Worm (Caenorhabditis elegans) whole organism, midembryonic: ENCODE data around the gene pgp-7.
A peak's percentile ranks its signal among the peaks of the same experiment; 100 is the strongest.

Source experiments
- T22C8.4 ChIP-seq: fragments of 200-800 bp; sonication (Bioruptor generic); IDR thresholded peaks from 2 replicates; pipeline ENCODE4 v1.3.6; 2022; ENCODE audit warnings: missing genetic modification characterization, missing compliant biosample characterization
- cog-1 ChIP-seq: sonication (generic microtip); optimal IDR thresholded peaks from 2 replicates; lab custom pipeline; 2016; ENCODE audit warnings: missing genetic modification characterization, missing compliant biosample characterization
- flt-1 ChIP-seq: fragments of 200-800 bp; sonication (Bioruptor generic); IDR thresholded peaks from 2 replicates; pipeline ENCODE4 v1.3.6; 2022; ENCODE audit warnings: missing genetic modification characterization, missing compliant biosample characterization
- klf-2 ChIP-seq: fragments of 200-800 bp; sonication (Bioruptor generic); conservative IDR thresholded peaks from 2 replicates; pipeline ENCODE4 v1.3.6; 2022; ENCODE audit warnings: missing genetic modification reagents, missing genetic modification characterization, missing compliant biosample characterization
- med-1 ChIP-seq: sonication (generic microtip); optimal IDR thresholded peaks from 2 replicates; lab custom pipeline; 2017; ENCODE audit warnings: missing genetic modification characterization, mild to moderate bottlenecking, missing compliant biosample characterization, antibody characterized with exemption, missing genetic modification reagents; ENCODE audit not compliant: insufficient read depth
- ref-1 ChIP-seq: fragments of 200-800 bp; sonication (Bioruptor generic); conservative IDR thresholded peaks from 2 replicates; pipeline ENCODE4 v1.3.6; 2022; ENCODE audit warnings: missing genetic modification reagents, missing genetic modification characterization, missing compliant biosample characterization
- tab-1 ChIP-seq: fragments of 200-800 bp; sonication (Bioruptor generic); IDR thresholded peaks from 2 replicates; pipeline ENCODE4 v1.3.6; 2022; ENCODE audit warnings: missing genetic modification characterization, missing compliant biosample characterization
- ztf-23 ChIP-seq: fragments of 200-800 bp; sonication (Bioruptor generic); IDR thresholded peaks from 2 replicates; pipeline ENCODE4 v1.3.6; 2022; ENCODE audit warnings: missing genetic modification reagents, missing genetic modification characterization, missing compliant biosample characterization
- ztf-29 ChIP-seq: fragments of 200-800 bp; sonication (Bioruptor generic); IDR thresholded peaks from 2 replicates; pipeline ENCODE4 v1.3.6; 2022; ENCODE audit warnings: missing genetic modification reagents, missing genetic modification characterization, missing compliant biosample characterization

The pgp-7 gene

DNA sequence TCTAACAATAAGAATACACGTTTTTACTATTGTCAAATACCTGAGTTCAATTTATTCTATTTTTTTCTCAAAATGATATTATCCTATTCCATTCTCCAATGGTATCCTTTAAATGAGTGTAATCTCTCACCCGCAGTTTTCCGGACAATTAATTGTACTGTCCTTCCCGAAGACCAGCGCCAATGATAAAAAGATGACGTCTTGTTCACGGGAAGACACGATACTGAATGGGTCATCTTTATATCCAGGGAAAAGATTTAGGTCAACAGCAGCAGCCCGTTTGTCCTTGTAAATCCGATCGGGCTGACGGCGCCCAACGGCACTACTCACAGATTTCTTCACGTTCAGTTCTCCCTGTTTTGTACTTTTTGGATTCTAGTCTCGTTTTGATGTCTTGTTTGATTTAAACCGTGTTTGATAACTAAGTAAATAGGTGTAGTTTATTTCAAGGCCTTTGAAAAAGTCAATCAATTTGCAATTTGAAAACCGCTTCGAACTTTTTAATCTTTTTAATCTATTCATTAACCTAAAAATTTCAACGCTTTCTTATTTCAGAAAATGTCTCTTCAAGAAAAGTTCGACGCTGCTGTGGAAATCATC is 32.8 kb upstream of the pgp-7 start, which contains the start of gene acbp-3:
Gene acbp-3 (plus strand): TSS at position 550 of the 600 bp plus-strand sequence.
- TF ChIP-seq med-1 (no peak), klf-2 (GFP tag; lab: Robert Waterston, UW) (no peak), cog-1 (tag; lab: Kevin White, UChicago) (no peak), flt-1 (no peak), ztf-29 (GFP tag; lab: Robert Waterston, UW) (no peak), T22C8.4 (no peak)

DNA sequence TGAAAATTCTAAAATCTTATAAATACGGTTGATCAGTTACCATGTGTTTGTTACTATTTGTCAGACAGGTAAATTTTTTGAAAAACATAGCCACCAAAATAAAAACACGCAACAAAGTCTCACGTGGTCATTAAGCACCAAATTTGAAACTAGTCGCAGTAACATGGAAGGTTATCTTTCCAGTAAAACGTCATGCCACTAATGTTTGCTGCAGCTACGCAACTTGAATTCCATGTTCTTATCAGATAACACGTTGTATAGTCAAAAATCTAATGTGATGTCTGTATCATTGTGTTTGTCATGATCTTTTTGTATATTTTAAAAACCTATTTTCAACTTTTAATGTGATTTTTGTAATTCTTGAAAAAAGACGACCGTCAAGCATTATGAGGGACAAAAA is 31.7 kb upstream of the pgp-7 start:
- TF ChIP-seq T22C8.4 (no peak), ref-1 (GFP tag; lab: Robert Waterston, UW) (no peak), klf-2 (GFP tag; lab: Robert Waterston, UW) (no peak), ztf-23 (GFP tag; lab: Robert Waterston, UW) (no peak), tab-1 (GFP tag; lab: Robert Waterston, UW) (no peak), med-1 (no peak), ztf-29 (GFP tag; lab: Robert Waterston, UW) (no peak), flt-1 (no peak), cog-1 (tag; lab: Kevin White, UChicago) (no peak)

DNA sequence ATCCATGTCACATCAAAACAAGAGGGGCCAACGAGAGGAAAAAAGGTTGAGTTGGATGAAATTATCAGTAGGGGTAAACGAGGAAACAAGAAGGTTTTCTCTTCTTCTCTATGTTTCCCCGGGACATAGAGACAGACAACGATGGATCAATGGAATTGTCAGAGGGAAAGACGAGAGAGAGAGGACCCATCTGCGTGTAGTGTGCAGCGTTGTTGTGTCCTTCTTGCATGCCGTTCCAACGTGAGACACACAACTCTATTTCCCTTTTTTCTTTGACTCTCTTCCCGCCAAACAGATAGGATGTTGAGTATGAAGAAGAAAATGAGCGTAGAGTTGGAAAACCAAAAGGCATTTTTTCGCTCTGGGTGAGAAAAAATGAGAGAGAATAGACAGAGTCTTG is 30.9 kb upstream of the pgp-7 start:
- TF ChIP-seq ztf-29 (GFP tag; lab: Robert Waterston, UW) (no peak), cog-1 (tag; lab: Kevin White, UChicago) (no peak), tab-1 (GFP tag; lab: Robert Waterston, UW) (no peak), ref-1 (GFP tag; lab: Robert Waterston, UW) (no peak), T22C8.4 (no peak), med-1 (no peak), klf-2 (GFP tag; lab: Robert Waterston, UW) (no peak), ztf-23 (GFP tag; lab: Robert Waterston, UW) (no peak), flt-1 (no peak)

DNA sequence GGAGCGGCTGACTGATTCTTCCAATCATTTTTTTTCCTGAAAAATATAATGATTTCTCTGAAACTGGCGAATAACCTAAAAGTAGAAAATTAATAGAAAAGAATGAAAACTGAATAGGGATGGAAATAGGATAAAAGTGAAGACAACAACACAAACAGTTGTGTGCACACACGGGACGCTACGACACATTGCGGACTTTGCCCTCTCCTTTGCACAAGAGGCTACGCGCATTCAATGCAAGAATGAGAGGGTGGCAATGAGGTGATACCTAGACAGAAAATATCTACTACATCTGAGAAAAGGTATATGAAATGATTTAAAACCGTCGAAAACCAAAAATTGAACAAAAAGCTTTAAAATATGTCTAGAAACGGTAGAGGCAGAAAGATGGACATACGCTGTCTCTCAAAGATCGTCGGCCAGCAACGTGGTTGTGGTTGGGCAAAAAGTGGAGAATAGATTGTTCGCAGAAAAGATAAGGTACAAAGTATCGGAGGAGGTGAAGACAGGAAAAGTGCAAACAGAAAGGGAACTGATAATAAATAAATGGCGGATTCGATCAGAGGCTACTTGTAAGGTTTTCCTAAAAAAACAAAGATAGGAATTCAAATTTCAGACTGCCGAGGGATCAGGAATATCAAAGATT is 30.2 kb upstream of the pgp-7 start, which contains the start of gene suca-1:
Gene suca-1 (minus strand): TSS at position 36 of the 646 bp plus-strand sequence.
- peak; percentile 59; the same call in 1 of the 2 replicates for TF ChIP-seq flt-1
- no peak for TF ChIP-seq ztf-29 (GFP tag; lab: Robert Waterston, UW)

DNA sequence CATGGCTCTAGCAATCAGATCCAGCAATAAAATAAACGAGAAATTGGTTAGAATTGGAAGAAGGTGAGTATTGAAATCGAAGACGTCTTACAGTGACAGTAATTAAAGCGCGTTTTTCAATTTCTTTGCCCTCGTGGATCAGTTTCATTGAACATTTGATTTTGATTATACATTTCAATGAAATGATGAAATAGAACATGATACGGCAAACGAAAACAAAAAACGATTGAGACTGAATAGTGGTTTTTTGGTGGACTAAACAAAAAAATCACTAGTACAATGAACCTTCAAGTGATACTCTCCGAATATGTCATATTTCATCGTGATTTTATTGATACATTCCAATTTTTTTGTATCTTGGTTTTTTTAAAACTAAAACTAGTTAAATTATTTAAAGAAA is 26.5 kb upstream of the pgp-7 start, which contains the start of gene haly-1:
Gene haly-1 (minus strand): TSS at position 101 of the 400 bp plus-strand sequence.
- TF ChIP-seq med-1, result no peak
- TF ChIP-seq cog-1 (tag; lab: Kevin White, UChicago), result no peak
- TF ChIP-seq flt-1, result no peak
- no peak for TF ChIP-seq tab-1 (GFP tag; lab: Robert Waterston, UW)
- TF ChIP-seq ztf-23 (GFP tag; lab: Robert Waterston, UW), result no peak
- no peak for TF ChIP-seq ztf-29 (GFP tag; lab: Robert Waterston, UW)
- TF ChIP-seq ref-1 (GFP tag; lab: Robert Waterston, UW), result no peak

DNA sequence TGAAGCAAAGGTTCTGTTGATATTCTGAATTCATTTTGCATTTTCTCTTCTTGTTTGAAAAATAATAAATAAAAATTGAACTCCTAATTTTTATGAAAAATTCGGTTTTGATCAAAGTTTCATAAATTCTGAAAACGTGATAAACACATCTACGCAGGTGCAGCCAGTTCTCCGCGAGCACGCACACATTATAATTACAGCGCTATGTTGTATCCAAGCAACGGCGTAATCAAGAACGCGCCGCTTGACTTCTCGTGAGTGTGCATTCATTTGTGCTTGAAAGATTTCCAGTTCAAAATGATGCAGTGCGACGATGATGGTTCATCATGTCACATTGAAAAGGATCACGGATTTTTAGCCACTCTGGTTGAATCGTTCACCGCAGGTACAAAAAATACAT is 21.9 kb upstream of the pgp-7 start, which contains the start of gene F47B10.3:
Gene F47B10.3 (plus strand): TSS at position 301 of the 400 bp plus-strand sequence.
- no peak for TF ChIP-seq ztf-23 (GFP tag; lab: Robert Waterston, UW)
- TF ChIP-seq cog-1 (tag; lab: Kevin White, UChicago), result no peak
- no peak for TF ChIP-seq T22C8.4
- no peak for TF ChIP-seq med-1
- TF ChIP-seq ref-1 (GFP tag; lab: Robert Waterston, UW), result no peak
- TF ChIP-seq ztf-29 (GFP tag; lab: Robert Waterston, UW), result no peak
- TF ChIP-seq flt-1, result no peak
- TF ChIP-seq klf-2 (GFP tag; lab: Robert Waterston, UW), result no peak

DNA sequence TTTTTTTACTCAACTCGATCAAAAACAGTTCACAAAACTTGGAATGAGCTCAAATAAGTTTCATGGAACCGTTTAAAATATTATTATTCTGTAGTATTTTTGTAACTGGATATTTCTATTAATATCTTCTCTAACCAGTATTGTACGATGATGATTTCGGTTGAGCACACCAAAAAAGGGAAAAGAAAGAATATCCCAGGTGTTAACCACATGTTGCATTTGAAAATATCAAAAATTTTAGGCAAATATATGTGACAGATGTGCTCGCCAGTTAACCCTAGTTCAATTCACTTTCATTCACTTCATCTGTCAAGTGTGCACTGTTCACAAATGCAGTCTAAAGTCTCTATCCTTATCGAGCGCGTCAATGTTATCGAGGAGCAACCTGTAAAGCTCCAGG is 20.9 kb upstream of the pgp-7 start, which contains the start of gene F47B10.4:
Gene F47B10.4 (plus strand): TSS at position 301 of the 400 bp plus-strand sequence.
- TF ChIP-seq ztf-29 (GFP tag; lab: Robert Waterston, UW) (no peak), flt-1 (no peak), klf-2 (GFP tag; lab: Robert Waterston, UW) (no peak), T22C8.4 (no peak), cog-1 (tag; lab: Kevin White, UChicago) (no peak), tab-1 (GFP tag; lab: Robert Waterston, UW) (no peak), ref-1 (GFP tag; lab: Robert Waterston, UW) (no peak), med-1 (no peak), ztf-23 (GFP tag; lab: Robert Waterston, UW) (no peak)

DNA sequence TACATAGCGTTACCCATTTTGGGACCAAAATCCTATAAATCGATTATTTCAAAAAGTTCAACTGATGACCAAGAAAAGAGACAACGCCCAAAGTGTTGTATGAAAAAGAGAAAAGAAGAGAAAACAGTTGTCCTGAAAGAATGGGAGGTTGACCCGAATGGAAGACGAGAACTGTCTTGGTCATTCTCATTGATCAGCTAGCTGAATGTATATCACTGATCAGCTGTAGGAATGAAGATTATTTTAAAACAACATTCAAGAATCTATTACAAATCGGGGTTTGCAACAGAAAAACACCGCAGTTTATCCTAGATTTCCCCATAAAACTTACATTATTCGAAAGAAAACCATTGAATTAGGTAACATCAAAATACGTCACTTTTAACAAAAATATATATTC is 20.4 kb upstream of the pgp-7 start, which contains the start of gene F47B10.5:
Gene F47B10.5 (minus strand): TSS at position 101 of the 400 bp plus-strand sequence.
- TF ChIP-seq ztf-29 (GFP tag; lab: Robert Waterston, UW), result no peak
- no peak for TF ChIP-seq flt-1
- no peak for TF ChIP-seq med-1
- no peak for TF ChIP-seq ref-1 (GFP tag; lab: Robert Waterston, UW)
- no peak for TF ChIP-seq T22C8.4
- TF ChIP-seq tab-1 (GFP tag; lab: Robert Waterston, UW), result no peak
- TF ChIP-seq cog-1 (tag; lab: Kevin White, UChicago), result no peak
- TF ChIP-seq klf-2 (GFP tag; lab: Robert Waterston, UW), result no peak
- TF ChIP-seq ztf-23 (GFP tag; lab: Robert Waterston, UW), result no peak

DNA sequence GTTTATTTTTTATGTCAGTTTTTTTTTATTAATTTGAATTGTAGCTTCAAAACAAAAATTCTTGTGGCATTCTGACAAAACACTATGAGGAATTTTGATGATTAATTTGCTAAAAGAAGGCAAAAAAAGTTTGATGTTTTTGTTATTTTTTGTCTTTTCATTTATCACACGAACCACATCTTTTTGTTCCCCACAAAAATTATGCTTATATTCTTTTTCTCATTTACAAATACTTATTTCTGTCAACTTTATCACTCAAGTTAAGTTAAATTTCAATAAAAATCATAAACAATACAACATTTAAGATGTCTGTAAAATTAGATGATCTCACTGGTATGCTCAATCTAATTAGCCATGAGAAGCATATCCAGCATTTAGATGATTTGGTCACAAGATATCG is 18.2 kb upstream of the pgp-7 start, which contains the start of gene F47B10.6:
Gene F47B10.6 (plus strand): TSS at position 301 of the 400 bp plus-strand sequence.
- no peak for TF ChIP-seq cog-1 (tag; lab: Kevin White, UChicago)
- no peak for TF ChIP-seq ref-1 (GFP tag; lab: Robert Waterston, UW)
- no peak for TF ChIP-seq T22C8.4
- no peak for TF ChIP-seq med-1
- no peak for TF ChIP-seq ztf-23 (GFP tag; lab: Robert Waterston, UW)
- no peak for TF ChIP-seq tab-1 (GFP tag; lab: Robert Waterston, UW)
